Worm (Caenorhabditis elegans) whole organism, young adult: ENCODE data around the gene erd-2.2.

Experiments
- B0019.2 ChIP-seq: fragments of 200-800 bp; sonication (Bioruptor generic); conservative IDR thresholded peaks from 2 replicates; pipeline ENCODE4 v1.3.6; 2022; ENCODE audit warnings: missing genetic modification reagents, missing genetic modification characterization, missing compliant biosample characterization
- B0035.1 ChIP-seq: sonication (generic microtip); optimal IDR thresholded peaks from 2 replicates; lab custom pipeline; 2016; ENCODE audit warnings: missing genetic modification characterization, mild to moderate bottlenecking, missing compliant biosample characterization, missing genotype, missing genetic modification reagents
- C06A6.2 ChIP-seq: fragments of 200-800 bp; sonication (Bioruptor generic); conservative IDR thresholded peaks from 2 replicates; pipeline ENCODE4 v1.3.6; 2022; ENCODE audit warnings: missing genetic modification characterization, missing compliant biosample characterization
- D2030.7 ChIP-seq: fragments of 200-800 bp; sonication (Bioruptor generic); IDR thresholded peaks from 2 replicates; pipeline ENCODE4 v1.3.6; 2022; ENCODE audit warnings: missing genetic modification reagents, missing genetic modification characterization, missing compliant biosample characterization
- F23B12.7 ChIP-seq: sonication (generic microtip); optimal IDR thresholded peaks from 2 replicates; lab custom pipeline; 2017; ENCODE audit warnings: missing genetic modification characterization, mild to moderate bottlenecking, missing compliant biosample characterization, antibody characterized with exemption, moderate library complexity; ENCODE audit not compliant: insufficient read depth
- F37B4.10 ChIP-seq: fragments of 200-800 bp; sonication (Bioruptor generic); IDR thresholded peaks from 2 replicates; pipeline ENCODE4 v1.3.6; 2022; ENCODE audit warnings: missing genetic modification characterization, missing compliant biosample characterization
- F52B5.7 ChIP-seq: sonication (generic microtip); optimal IDR thresholded peaks from 2 replicates; lab custom pipeline; 2016; ENCODE audit warnings: mild to moderate bottlenecking, missing genetic modification characterization, missing compliant biosample characterization
- F55B11.4 ChIP-seq: sonication (generic microtip); optimal IDR thresholded peaks from 2 replicates; lab custom pipeline; 2016; ENCODE audit warnings: missing compliant biosample characterization, missing genetic modification characterization, borderline replicate concordance; ENCODE audit not compliant: insufficient read depth
- Y53G8AR.9 ChIP-seq: fragments of 200-800 bp; sonication (Bioruptor generic); conservative IDR thresholded peaks from 2 replicates; pipeline ENCODE4 v1.3.6; 2022; ENCODE audit warnings: missing genetic modification reagents, missing genetic modification characterization, missing compliant biosample characterization
- Y67H2A.10 ChIP-seq: fragments of 200-800 bp; sonication (Bioruptor generic); conservative IDR thresholded peaks from 2 replicates; pipeline ENCODE4 v1.3.6; 2022; ENCODE audit warnings: missing genetic modification reagents, missing genetic modification characterization, missing compliant biosample characterization
- aptf-2 ChIP-seq: fragments of 200-800 bp; sonication (Bioruptor generic); conservative IDR thresholded peaks from 2 replicates; pipeline ENCODE4 v1.3.6; 2022; ENCODE audit warnings: missing genetic modification reagents, missing genetic modification characterization, missing compliant biosample characterization
- attf-5 ChIP-seq: fragments of 200-800 bp; sonication (Bioruptor generic); optimal IDR thresholded peaks from 2 replicates; lab custom pipeline; 2018; ENCODE audit warnings: mild to moderate bottlenecking, missing genetic modification characterization, missing compliant biosample characterization
- bed-1 ChIP-seq: fragments of 200-800 bp; sonication (Bioruptor generic); IDR thresholded peaks from 2 replicates; pipeline ENCODE4 v1.3.6; 2022; ENCODE audit warnings: missing genetic modification reagents, missing genetic modification characterization, missing compliant biosample characterization
- bed-2 ChIP-seq: fragments of 200-800 bp; sonication (Bioruptor generic); IDR thresholded peaks from 2 replicates; pipeline ENCODE4 v1.3.6; 2022; ENCODE audit warnings: missing genetic modification reagents, missing genetic modification characterization, missing compliant biosample characterization
- ceh-27 ChIP-seq: fragments of 200-800 bp; sonication (Bioruptor generic); optimal IDR thresholded peaks from 2 replicates; lab custom pipeline; 2018; ENCODE audit warnings: mild to moderate bottlenecking, missing genetic modification characterization, moderate library complexity, missing compliant biosample characterization
- chd-7 ChIP-seq: sonication (generic microtip); optimal IDR thresholded peaks from 2 replicates; lab custom pipeline; 2016; ENCODE audit warnings: mild to moderate bottlenecking, missing genetic modification characterization, moderate library complexity, missing compliant biosample characterization
- ekl-4 ChIP-seq: fragments of 200-800 bp; sonication (Bioruptor generic); IDR thresholded peaks from 2 replicates; pipeline ENCODE4 v1.3.6; 2022; ENCODE audit warnings: missing genetic modification reagents, missing genetic modification characterization, missing compliant biosample characterization
- fkh-3 ChIP-seq: sonication (generic microtip); optimal IDR thresholded peaks from 2 replicates; lab custom pipeline; 2016; ENCODE audit warnings: mild to moderate bottlenecking, missing genetic modification characterization, missing compliant biosample characterization
- hlh-26 ChIP-seq: fragments of 200-800 bp; sonication (Bioruptor generic); conservative IDR thresholded peaks from 2 replicates; pipeline ENCODE4 v1.3.6; 2022; ENCODE audit warnings: missing genetic modification reagents, missing genetic modification characterization, missing compliant biosample characterization
- hmg-20 ChIP-seq: fragments of 200-800 bp; sonication (Bioruptor generic); IDR thresholded peaks from 2 replicates; pipeline ENCODE4 v1.3.6; 2022; ENCODE audit warnings: missing genetic modification reagents, missing genetic modification characterization, missing compliant biosample characterization
- lsl-1 ChIP-seq: fragments of 200-800 bp; sonication (Bioruptor generic); optimal IDR thresholded peaks from 2 replicates; lab custom pipeline; 2018; ENCODE audit warnings: mild to moderate bottlenecking, missing genetic modification characterization, moderate library complexity, missing compliant biosample characterization
- lsy-27 ChIP-seq: sonication (generic microtip); optimal IDR thresholded peaks from 2 replicates; lab custom pipeline; 2017; ENCODE audit warnings: missing genetic modification characterization, mild to moderate bottlenecking, missing compliant biosample characterization, antibody characterized with exemption, missing genotype, borderline replicate concordance; ENCODE audit not compliant: insufficient read depth
- madf-3 ChIP-seq: fragments of 200-800 bp; sonication (Bioruptor generic); IDR thresholded peaks from 2 replicates; pipeline ENCODE4 v1.3.6; 2022; ENCODE audit warnings: missing genetic modification reagents, missing genetic modification characterization, missing compliant biosample characterization
- mcd-1 ChIP-seq: fragments of 200-800 bp; sonication (Bioruptor generic); IDR thresholded peaks from 2 replicates; pipeline ENCODE4 v1.3.6; 2022; ENCODE audit warnings: missing genetic modification reagents, missing genetic modification characterization, missing compliant biosample characterization
- mxl-1 ChIP-seq: sonication (generic microtip); optimal IDR thresholded peaks from 2 replicates; lab custom pipeline; 2016; ENCODE audit warnings: missing genetic modification characterization, missing compliant biosample characterization
- nfyb-1 ChIP-seq: fragments of 200-800 bp; sonication (Bioruptor generic); IDR thresholded peaks from 2 replicates; pipeline ENCODE4 v1.3.6; 2022; ENCODE audit warnings: missing genetic modification reagents, missing genetic modification characterization, missing compliant biosample characterization
- nhr-27 ChIP-seq: fragments of 200-800 bp; sonication (Bioruptor generic); optimal IDR thresholded peaks from 2 replicates; lab custom pipeline; 2018; ENCODE audit warnings: mild to moderate bottlenecking, missing genetic modification characterization, moderate library complexity, missing compliant biosample characterization
- nhr-80 ChIP-seq: sonication (generic microtip); optimal IDR thresholded peaks from 2 replicates; lab custom pipeline; 2016; ENCODE audit warnings: missing genetic modification characterization, missing compliant biosample characterization
- pha-4 ChIP-seq: fragments of 150-350 bp; sonication (generic microtip); optimal IDR thresholded peaks from 2 replicates; lab custom pipeline; 2014; ENCODE audit warnings: missing biosample characterization, missing genetic modification reagents, missing genetic modification characterization
- repo-1 ChIP-seq: sonication (generic microtip); optimal IDR thresholded peaks from 2 replicates; lab custom pipeline; 2017; ENCODE audit warnings: mild to moderate bottlenecking, missing genetic modification characterization, missing compliant biosample characterization
- sdz-38 ChIP-seq: sonication (generic microtip); optimal IDR thresholded peaks from 2 replicates; lab custom pipeline; 2016; ENCODE audit warnings: missing genotype, missing genetic modification characterization, missing compliant biosample characterization
- snpc-1.3 ChIP-seq: sonication (generic microtip); optimal IDR thresholded peaks from 2 replicates; lab custom pipeline; 2017; ENCODE audit warnings: missing genetic modification characterization, mild to moderate bottlenecking, missing compliant biosample characterization, antibody characterized with exemption, moderate library complexity, missing genotype, missing genetic modification reagents; ENCODE audit not compliant: insufficient read depth
- tbp1 ChIP-seq: fragments of 200-800 bp; sonication (Bioruptor generic); optimal IDR thresholded peaks from 2 replicates; lab custom pipeline; 2018; ENCODE audit warnings: mild to moderate bottlenecking, missing genetic modification characterization, missing compliant biosample characterization
- tlf-1 ChIP-seq: fragments of 200-800 bp; sonication (Bioruptor generic); optimal IDR thresholded peaks from 2 replicates; lab custom pipeline; 2018; ENCODE audit warnings: mild to moderate bottlenecking, missing genetic modification characterization, missing compliant biosample characterization
- unc-62 ChIP-seq: fragments of 150-350 bp; optimal IDR thresholded peaks from 2 replicates; lab custom pipeline; 2014; ENCODE audit warnings: missing biosample characterization, missing genetic modification reagents, missing genetic modification characterization
- zfh-2 ChIP-seq: fragments of 200-800 bp; sonication (Bioruptor generic); conservative IDR thresholded peaks from 2 replicates; pipeline ENCODE4 v1.3.6; 2022; ENCODE audit warnings: missing genetic modification reagents, missing genetic modification characterization, missing compliant biosample characterization
- ztf-18 ChIP-seq: sonication (generic microtip); optimal IDR thresholded peaks from 2 replicates; lab custom pipeline; 2016; ENCODE audit warnings: missing genotype, mild to moderate bottlenecking, missing genetic modification characterization, missing compliant biosample characterization
- ztf-22 ChIP-seq: fragments of 200-800 bp; sonication (Bioruptor generic); optimal IDR thresholded peaks from 2 replicates; lab custom pipeline; 2018; ENCODE audit warnings: mild to moderate bottlenecking, missing genetic modification characterization, moderate library complexity, missing compliant biosample characterization
- ztf-26 ChIP-seq: sonication (generic microtip); optimal IDR thresholded peaks from 2 replicates; lab custom pipeline; 2017; ENCODE audit warnings: missing genetic modification characterization, missing compliant biosample characterization
- ztf-28 ChIP-seq: fragments of 200-800 bp; sonication (Bioruptor generic); IDR thresholded peaks from 2 replicates; pipeline ENCODE4 v1.3.6; 2022; ENCODE audit warnings: missing genetic modification reagents, missing genetic modification characterization, missing compliant biosample characterization
- ztf-3 ChIP-seq: fragments of 200-800 bp; sonication (Bioruptor generic); optimal IDR thresholded peaks from 2 replicates; lab custom pipeline; 2018; ENCODE audit warnings: mild to moderate bottlenecking, missing genetic modification characterization, missing compliant biosample characterization

erd-2.2 gene

DNA sequence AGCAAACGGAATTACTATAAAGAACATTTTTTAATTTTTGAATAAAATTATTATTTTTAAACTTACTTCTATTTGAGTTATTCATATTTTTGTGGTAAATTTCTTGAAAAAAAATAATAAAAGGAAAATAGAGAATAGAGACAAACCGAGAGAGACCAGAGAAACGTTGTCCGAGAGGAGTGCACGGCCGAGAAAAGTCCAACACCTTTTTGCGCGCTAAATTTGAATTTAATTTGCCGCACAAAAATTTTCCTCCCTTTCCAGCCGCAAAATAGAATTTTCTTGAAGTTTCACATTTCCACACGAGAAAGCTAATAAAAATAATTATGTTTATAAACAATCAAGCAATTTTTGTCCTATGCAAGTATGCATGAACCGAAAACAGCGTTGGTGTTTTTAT lies 35.1 kb upstream of the erd-2.2 start, which contains the start of the genes F01F1.11 and F01F1.3 (continued):
- TF ChIP-seq Y53G8AR.9 (GFP tag; lab: Robert Waterston, UW): no peak
- peak; percentile 10 for TF ChIP-seq ztf-18 (tag; lab: Kevin White, UChicago)
- peak; percentile 72; the same call in 1 of the 2 replicates for TF ChIP-seq ztf-28 (GFP tag; lab: Robert Waterston, UW)
- no peak for TF ChIP-seq bed-1
- TF ChIP-seq bed-2 (GFP tag; lab: Robert Waterston, UW): peak; percentile 77; the same call in 1 of the 2 replicates
- no peak for TF ChIP-seq F52B5.7 (tag; lab: Kevin White, UChicago)
- TF ChIP-seq aptf-2 (GFP tag; lab: Robert Waterston, UW): 0 out of 2 replicates have a peak, but pooled peaks have one; percentile 52
- peak; percentile 9 for TF ChIP-seq tlf-1 (GFP tag; lab: Kevin White, UChicago)
- TF ChIP-seq hmg-20 (GFP tag; lab: Robert Waterston, UW): no peak
- peak; percentile 5 for TF ChIP-seq attf-5 (GFP tag; lab: Kevin White, UChicago)
- TF ChIP-seq zfh-2 (GFP tag; lab: Robert Waterston, UW): no peak
- TF ChIP-seq ztf-3: no peak
- TF ChIP-seq hlh-26 (GFP tag; lab: Robert Waterston, UW): no peak
- TF ChIP-seq tbp1 (GFP tag; lab: Kevin White, UChicago): peak; percentile 8
- TF ChIP-seq snpc-1.3: peak; percentile 28
- peak; percentile 45; the same call in 1 of the 2 replicates for TF ChIP-seq ekl-4 (GFP tag; lab: Robert Waterston, UW)
- TF ChIP-seq chd-7 (tag; lab: Kevin White, UChicago): no peak
- TF ChIP-seq ztf-26 (tag; lab: Kevin White, UChicago): no peak
- TF ChIP-seq F23B12.7 (tag; lab: Kevin White, UChicago): no peak
- TF ChIP-seq lsl-1 (GFP tag; lab: Kevin White, UChicago): peak; percentile 61
- TF ChIP-seq B0019.2 (GFP tag; lab: Robert Waterston, UW): 0 out of 2 replicates have a peak, but pooled peaks have one; percentile 15
- TF ChIP-seq F37B4.10: no peak
- no peak for TF ChIP-seq unc-62
- peak; percentile 69 for TF ChIP-seq D2030.7 (GFP tag; lab: Robert Waterston, UW)
- no peak for TF ChIP-seq B0035.1 (tag; lab: Kevin White, UChicago)
- TF ChIP-seq repo-1 (tag; lab: Kevin White, UChicago): no peak
- TF ChIP-seq nfyb-1 (GFP tag; lab: Robert Waterston, UW): peak; percentile 64; the same call in 1 of the 2 replicates
- no peak for TF ChIP-seq lsy-27 (tag; lab: Kevin White, UChicago)
- TF ChIP-seq pha-4 (tag; lab: Kevin White, UChicago): no peak
- TF ChIP-seq mxl-1 (tag; lab: Kevin White, UChicago): no peak
- TF ChIP-seq madf-3 (GFP tag; lab: Robert Waterston, UW): no peak
- TF ChIP-seq sdz-38 (tag; lab: Kevin White, UChicago): no peak
- no peak for TF ChIP-seq ztf-22
- no peak for TF ChIP-seq Y67H2A.10 (GFP tag; lab: Robert Waterston, UW)
- no peak for TF ChIP-seq F55B11.4
- TF ChIP-seq nhr-80 (tag; lab: Kevin White, UChicago): no peak
- TF ChIP-seq ceh-27 (GFP tag; lab: Kevin White, UChicago): peak; percentile 72
- TF ChIP-seq nhr-27 (tag; lab: Kevin White, UChicago): no peak
- TF ChIP-seq mcd-1 (GFP tag; lab: Robert Waterston, UW): peak; percentile 77
- TF ChIP-seq C06A6.2 (GFP tag; lab: Robert Waterston, UW): no peak
- TF ChIP-seq fkh-3 (tag; lab: Kevin White, UChicago): no peak
